Fruit fly (Drosophila melanogaster): Measurements from ENCODE around the gene TfIIEalpha.

The TfIIEalpha gene

dm6 chr3L:11680298-11680697 is 1.5 kb upstream of the TfIIEalpha start, which contains the start of gene CG32085 (continued):
- TF ChIP-seq CG16813 (GFP tag; IDR thresholded peaks at IDR 0.05; ENCODE audit: partially characterized antibody) (no peak), ap (GFP tag; IDR thresholded peaks at IDR 0.05) (no peak), CG9437 (GFP tag; optimal IDR thresholded peaks at IDR 0.05) (no peak), eve (GFP tag; optimal IDR thresholded peaks at IDR 0.05) (no peak), Dbx (GFP tag; IDR thresholded peaks at IDR 0.05) (peak; percentile 82; the same call in 2 of the 3 replicates), ssp (GFP tag; IDR thresholded peaks at IDR 0.05) (no peak), Hr51 (GFP tag; optimal IDR thresholded peaks at IDR 0.05) (peak; percentile 22 to 33), tna (GFP tag; IDR thresholded peaks at IDR 0.05; ENCODE audit: partially characterized antibody) (no peak), CG1647 (GFP tag; optimal IDR thresholded peaks at IDR 0.05) (peak; percentile 4), luna (GFP tag; optimal IDR thresholded peaks at IDR 0.05) (no peak), CG15601 (tag; optimal IDR thresholded peaks at IDR 0.05) (no peak), Asciz (GFP tag; optimal IDR thresholded peaks at IDR 0.05) (no peak), CG11695 (GFP tag; IDR thresholded peaks at IDR 0.05) (peak; percentile 48; the same call in 1 of the 3 replicates), CG14667 (GFP tag; IDR thresholded peaks at IDR 0.05) (peak; percentile 50; the same call in 1 of the 2 replicates), bsh (GFP tag; optimal IDR thresholded peaks at IDR 0.05) (no peak), Hr78 (GFP tag; optimal IDR thresholded peaks at IDR 0.05) (no peak), tgo (GFP tag; IDR thresholded peaks at IDR 0.05) (peak; percentile 42; the same call in 2 of the 3 replicates), Doc3 (GFP tag; IDR thresholded peaks at IDR 0.05; ENCODE audit: partially characterized antibody) (no peak), CG7839 (tag; optimal IDR thresholded peaks at IDR 0.05) (peak; percentile 60), CG7928 (GFP tag; optimal IDR thresholded peaks at IDR 0.05) (peak; percentile 16), CG18599 (GFP tag; optimal IDR thresholded peaks at IDR 0.05) (peak; percentile 91), CG3995 (GFP tag; optimal IDR thresholded peaks at IDR 0.05) (no peak), danr (GFP tag; IDR thresholded peaks at IDR 0.05) (no peak), Fer3 (tag; optimal IDR thresholded peaks at IDR 0.05) (peak; percentile 51), insv (GFP tag; optimal IDR thresholded peaks at IDR 0.05) (no peak), chif (GFP tag; optimal IDR thresholded peaks at IDR 0.05) (peak in 1 of 2 experiments; percentile 17), Gug (GFP tag; IDR thresholded peaks at IDR 0.05) (peak; percentile 90), CG3726 (GFP tag; IDR thresholded peaks at IDR 0.05) (no peak), CG5245 (GFP tag; optimal IDR thresholded peaks at IDR 0.05) (peak; percentile 69), CG11398 (GFP tag; optimal IDR thresholded peaks at IDR 0.05) (peak; percentile 4), CG6813 (GFP tag; optimal IDR thresholded peaks at IDR 0.05) (peak; percentile 50), CG6765 (GFP tag; optimal IDR thresholded peaks at IDR 0.05) (peak; percentile 50), CG7987 (GFP tag; optimal IDR thresholded peaks at IDR 0.05) (peak; percentile 50), seq (GFP tag; IDR thresholded peaks at IDR 0.05) (peak; percentile 37; the same call in 1 of the 2 replicates), ERR (GFP tag; optimal IDR thresholded peaks at IDR 0.05) (peak; percentile 28), CG12155 (GFP tag; optimal IDR thresholded peaks at IDR 0.05) (peak; percentile 60), Side (GFP tag; optimal IDR thresholded peaks at IDR 0.05) (peak; percentile 24), ttk (GFP tag; IDR thresholded peaks at IDR 0.05) (no peak), Kr (GFP tag; optimal IDR thresholded peaks at IDR 0.05) (no peak), CG12942 (GFP tag; optimal IDR thresholded peaks at IDR 0.05) (peak; percentile 15), CG12659 (GFP tag; optimal IDR thresholded peaks at IDR 0.05) (peak; percentile 38), sob (GFP tag; IDR thresholded peaks at IDR 0.05) (peak; percentile 80), CG33557 (GFP tag; optimal IDR thresholded peaks at IDR 0.05) (no peak), lbe (GFP tag; optimal IDR thresholded peaks at IDR 0.05) (no peak), CG8944 (GFP tag; optimal IDR thresholded peaks at IDR 0.05) (peak; percentile 61), CG8359 (GFP tag; optimal IDR thresholded peaks at IDR 0.05; ENCODE audit: borderline replicate concordance) (no peak), NfI (GFP tag; optimal IDR thresholded peaks at IDR 0.05) (peak; percentile 45), toy (GFP tag; IDR thresholded peaks at IDR 0.05) (peak; percentile 55; the same call in 1 of the 2 replicates), CG4854 (GFP tag; optimal IDR thresholded peaks at IDR 0.05) (peak; percentile 17), CG3281 (GFP tag; optimal IDR thresholded peaks at IDR 0.05) (peak; percentile 66)

Measured in whole organism, embryonic.